Fruit fly (Drosophila melanogaster) whole organism, embryonic: ENCODE results near the gene CG31360.

Experiments
- Atf3 ChIP-seq: fragments of 200-800 bp; sonication (Bioruptor generic); optimal IDR thresholded peaks from 3 replicates; lab custom pipeline; 2016; ENCODE audit warnings: missing biosample characterization, missing genetic modification characterization
- CG10431 ChIP-seq: fragments of 200-800 bp; sonication (Bioruptor generic); optimal IDR thresholded peaks from 3 replicates; lab custom pipeline; 2018; ENCODE audit warnings: missing biosample characterization, mild to moderate bottlenecking, missing genetic modification characterization
- CG13287 ChIP-seq: fragments of 200-800 bp; sonication (Bioruptor generic); IDR thresholded peaks from 2 replicates; pipeline ENCODE4 v1.3.6; 2022; ENCODE audit warnings: missing biosample characterization, missing genetic modification characterization; ENCODE audit not compliant: partially characterized antibody
- CG14667 ChIP-seq: fragments of 200-800 bp; sonication (Bioruptor generic); IDR thresholded peaks from 2 replicates; pipeline ENCODE4 v1.3.6; 2022; ENCODE audit warnings: missing biosample characterization, missing genetic modification characterization
- CG15696 ChIP-seq: fragments of 200-800 bp; sonication (Bioruptor generic); optimal IDR thresholded peaks from 2 replicates; lab custom pipeline; 2019; ENCODE audit warnings: missing biosample characterization, mild to moderate bottlenecking, missing genetic modification characterization, moderate library complexity
- CG16863 ChIP-seq: fragments of 200-800 bp; sonication (Bioruptor generic); optimal IDR thresholded peaks from 3 replicates; lab custom pipeline; 2016; ENCODE audit warnings: missing biosample characterization, missing genetic modification characterization
- CG17612 ChIP-seq: fragments of 200-800 bp; sonication (Bioruptor generic); IDR thresholded peaks from 2 replicates; pipeline ENCODE4 v1.3.6; 2022; ENCODE audit warnings: missing biosample characterization, missing genetic modification characterization
- CG17912 ChIP-seq: fragments of 200-800 bp; sonication (Bioruptor generic); optimal IDR thresholded peaks from 2 replicates; lab custom pipeline; 2018; ENCODE audit warnings: missing biosample characterization, mild to moderate bottlenecking, missing genetic modification characterization
- CG2712 ChIP-seq: fragments of 200-800 bp; optimal IDR thresholded peaks from 3 replicates; lab custom pipeline; 2019; ENCODE audit warnings: missing biosample characterization, mild to moderate bottlenecking, missing genetic modification characterization, moderate library complexity
- CG3163 ChIP-seq: fragments of 200-800 bp; sonication (Bioruptor generic); optimal IDR thresholded peaks from 3 replicates; lab custom pipeline; 2016; ENCODE audit warnings: missing biosample characterization, missing genetic modification characterization
- CG6654 ChIP-seq: fragments of 200-800 bp; sonication (Bioruptor generic); optimal IDR thresholded peaks from 2 replicates; lab custom pipeline; 2017; ENCODE audit warnings: missing biosample characterization, mild to moderate bottlenecking, missing genetic modification characterization
- CG7839 ChIP-seq: fragments of 200-800 bp; sonication (Bioruptor generic); optimal IDR thresholded peaks from 3 replicates; lab custom pipeline; 2018; ENCODE audit warnings: missing biosample characterization, mild to moderate bottlenecking, missing genetic modification characterization, moderate library complexity
- CG8290 ChIP-seq, 3 experiments: fragments of 200-800 bp; sonication (Bioruptor generic); optimal IDR thresholded peaks; 2 replicates each; lab custom pipeline; 2016 to 2019; ENCODE audit warnings: missing biosample characterization in 3 of 3, missing genetic modification characterization in 3 of 3, mild to moderate bottlenecking in 2 of 3, moderate library complexity in 1 of 3
- CG9727 ChIP-seq: fragments of 200-800 bp; sonication (Bioruptor generic); optimal IDR thresholded peaks from 3 replicates; lab custom pipeline; 2017; ENCODE audit warnings: missing biosample characterization, mild to moderate bottlenecking, missing genetic modification characterization
- CG9817 ChIP-seq: fragments of 200-800 bp; sonication (Bioruptor generic); optimal IDR thresholded peaks from 2 replicates; lab custom pipeline; 2018; ENCODE audit warnings: missing biosample characterization, mild to moderate bottlenecking, missing genetic modification characterization, moderate library complexity
- Dad ChIP-seq: fragments of 200-800 bp; sonication (Bioruptor generic); optimal IDR thresholded peaks from 3 replicates; lab custom pipeline; 2016; ENCODE audit warnings: missing biosample characterization, missing genetic modification characterization
- Dll ChIP-seq: fragments of 200-800 bp; sonication (Bioruptor generic); IDR thresholded peaks from 4 replicates; pipeline ENCODE4 v1.3.6; 2022; ENCODE audit warnings: missing biosample characterization, missing genetic modification characterization; ENCODE audit not compliant: partially characterized antibody
- Doc2 ChIP-seq: fragments of 200-800 bp; sonication (Bioruptor generic); IDR thresholded peaks from 2 replicates; pipeline ENCODE4 v1.3.6; 2022; ENCODE audit warnings: missing biosample characterization, missing genetic modification characterization
- Dp ChIP-seq: fragments of 200-800 bp; sonication (Bioruptor generic); optimal IDR thresholded peaks from 2 replicates; lab custom pipeline; 2018; ENCODE audit warnings: missing biosample characterization, mild to moderate bottlenecking, missing genetic modification characterization, moderate library complexity
- Mrtf ChIP-seq: fragments of 200-800 bp; sonication (Bioruptor generic); IDR thresholded peaks from 3 replicates; pipeline ENCODE4 v1.3.6; 2022; ENCODE audit warnings: missing biosample characterization, missing genetic modification characterization
- Oaz ChIP-seq: fragments of 200-800 bp; sonication (Bioruptor generic); IDR thresholded peaks from 2 replicates; pipeline ENCODE4 v1.3.6; 2022; ENCODE audit warnings: missing biosample characterization, missing genetic modification characterization
- Opbp ChIP-seq: fragments of 200-800 bp; sonication (Bioruptor generic); IDR thresholded peaks from 3 replicates; pipeline ENCODE4 v1.3.6; 2022; ENCODE audit warnings: missing biosample characterization, missing genetic modification characterization; ENCODE audit not compliant: partially characterized antibody
- Rfx ChIP-seq: fragments of 200-800 bp; sonication (Bioruptor generic); IDR thresholded peaks from 2 replicates; pipeline ENCODE4 v1.3.6; 2022; ENCODE audit warnings: missing biosample characterization, missing genetic modification characterization
- Scr ChIP-seq: fragments of 200-800 bp; sonication (Bioruptor generic); IDR thresholded peaks from 2 replicates; pipeline ENCODE4 v1.3.6; 2022; ENCODE audit warnings: missing biosample characterization, missing genetic modification characterization; ENCODE audit not compliant: partially characterized antibody
- bowl ChIP-seq: fragments of 200-800 bp; sonication (Bioruptor generic); IDR thresholded peaks from 2 replicates; pipeline ENCODE4 v1.3.6; 2022; ENCODE audit warnings: missing biosample characterization, missing genetic modification characterization
- chm ChIP-seq: fragments of 200-800 bp; sonication (Bioruptor generic); IDR thresholded peaks from 2 replicates; pipeline ENCODE4 v1.3.6; 2022; ENCODE audit warnings: missing biosample characterization, missing genetic modification characterization
- corto ChIP-seq: fragments of 200-800 bp; sonication (Bioruptor generic); optimal IDR thresholded peaks from 2 replicates; lab custom pipeline; 2016; ENCODE audit warnings: missing biosample characterization, mild to moderate bottlenecking, missing genetic modification characterization, moderate library complexity
- dysf ChIP-seq: fragments of 200-800 bp; sonication (Bioruptor generic); IDR thresholded peaks from 3 replicates; pipeline ENCODE4 v1.3.6; 2022; ENCODE audit warnings: missing biosample characterization, missing genetic modification characterization
- fd64A ChIP-seq: fragments of 200-800 bp; sonication (Bioruptor generic); optimal IDR thresholded peaks from 3 replicates; lab custom pipeline; 2018; ENCODE audit warnings: missing biosample characterization, mild to moderate bottlenecking, missing genetic modification characterization
- gem ChIP-seq: fragments of 200-800 bp; sonication (Bioruptor generic); optimal IDR thresholded peaks from 2 replicates; lab custom pipeline; 2019; ENCODE audit warnings: missing biosample characterization, mild to moderate bottlenecking, missing genetic modification characterization, moderate library complexity
- hth ChIP-seq: fragments of >200 bp; optimal IDR thresholded peaks from 2 replicates; lab custom pipeline; 2017; ENCODE audit warnings: inconsistent platforms
- ind ChIP-seq: fragments of 200-800 bp; sonication (Bioruptor generic); optimal IDR thresholded peaks from 3 replicates; lab custom pipeline; 2016; ENCODE audit warnings: missing biosample characterization, missing genetic modification characterization
- knrl ChIP-seq: fragments of 200-800 bp; sonication (Bioruptor generic); IDR thresholded peaks from 3 replicates; pipeline ENCODE4 v1.3.6; 2022; ENCODE audit warnings: missing biosample characterization, missing genetic modification characterization; ENCODE audit not compliant: partially characterized antibody
- lilli ChIP-seq: fragments of 200-800 bp; sonication (Bioruptor generic); optimal IDR thresholded peaks from 3 replicates; lab custom pipeline; 2016; ENCODE audit warnings: missing biosample characterization, missing genetic modification characterization
- mam ChIP-seq: fragments of 200-800 bp; sonication (Bioruptor generic); optimal IDR thresholded peaks from 3 replicates; lab custom pipeline; 2016; ENCODE audit warnings: missing biosample characterization, missing genetic modification characterization
- mirr ChIP-seq: fragments of 200-800 bp; sonication (Bioruptor generic); optimal IDR thresholded peaks from 3 replicates; lab custom pipeline; 2018; ENCODE audit warnings: missing biosample characterization, mild to moderate bottlenecking, missing genetic modification characterization
- nerfin-1 ChIP-seq: fragments of 200-800 bp; sonication (Bioruptor generic); optimal IDR thresholded peaks from 3 replicates; lab custom pipeline; 2019; ENCODE audit warnings: missing biosample characterization, mild to moderate bottlenecking, missing genetic modification characterization, moderate library complexity
- prd ChIP-seq, 3 experiments: fragments of >200 bp in 2 of 3; fragments of 200-800 bp in 1 of 3; sonication (Bioruptor generic) in 1 of 3; optimal IDR thresholded peaks in 2 of 3; IDR thresholded peaks in 1 of 3; 2 replicates in 2 of 3; 3 replicates in 1 of 3; pipeline versions ENCODE4 v1.3.6 to Lab custom; 2017 to 2022; ENCODE audit warnings: missing biosample characterization in 1 of 3, missing genetic modification characterization in 1 of 3
- row ChIP-seq: fragments of 200-800 bp; sonication (Bioruptor generic); IDR thresholded peaks from 3 replicates; pipeline ENCODE4 v1.3.6; 2022; ENCODE audit warnings: missing biosample characterization, missing genetic modification characterization
- salm ChIP-seq: fragments of 200-800 bp; sonication (Bioruptor generic); optimal IDR thresholded peaks from 2 replicates; lab custom pipeline; 2018; ENCODE audit warnings: missing biosample characterization, mild to moderate bottlenecking, missing genetic modification characterization
- sd ChIP-seq: fragments of 200-800 bp; sonication (Bioruptor generic); optimal IDR thresholded peaks from 3 replicates; lab custom pipeline; 2018; ENCODE audit warnings: missing biosample characterization, mild to moderate bottlenecking, missing genetic modification characterization, moderate library complexity
- slbo ChIP-seq: fragments of 200-800 bp; sonication (Bioruptor generic); IDR thresholded peaks from 2 replicates; pipeline ENCODE4 v1.3.6; 2022; ENCODE audit warnings: missing biosample characterization, missing genetic modification characterization
- so ChIP-seq: fragments of 200-800 bp; sonication (Bioruptor generic); IDR thresholded peaks from 3 replicates; pipeline ENCODE4 v1.3.6; 2022; ENCODE audit warnings: missing biosample characterization, missing genetic modification characterization
- stwl ChIP-seq: fragments of 200-800 bp; sonication (Bioruptor generic); optimal IDR thresholded peaks from 3 replicates; lab custom pipeline; 2018; ENCODE audit warnings: missing biosample characterization, mild to moderate bottlenecking, missing genetic modification characterization, moderate library complexity
- vvl ChIP-seq: fragments of 200-800 bp; sonication (Bioruptor generic); IDR thresholded peaks from 2 replicates; pipeline ENCODE4 v1.3.6; 2022; ENCODE audit warnings: missing biosample characterization, missing genetic modification characterization
- zen ChIP-seq: fragments of 200-800 bp; sonication (Bioruptor generic); optimal IDR thresholded peaks from 3 replicates; lab custom pipeline; 2018; ENCODE audit warnings: missing biosample characterization, mild to moderate bottlenecking, missing genetic modification characterization, moderate library complexity

The CG31360 gene

DNA sequence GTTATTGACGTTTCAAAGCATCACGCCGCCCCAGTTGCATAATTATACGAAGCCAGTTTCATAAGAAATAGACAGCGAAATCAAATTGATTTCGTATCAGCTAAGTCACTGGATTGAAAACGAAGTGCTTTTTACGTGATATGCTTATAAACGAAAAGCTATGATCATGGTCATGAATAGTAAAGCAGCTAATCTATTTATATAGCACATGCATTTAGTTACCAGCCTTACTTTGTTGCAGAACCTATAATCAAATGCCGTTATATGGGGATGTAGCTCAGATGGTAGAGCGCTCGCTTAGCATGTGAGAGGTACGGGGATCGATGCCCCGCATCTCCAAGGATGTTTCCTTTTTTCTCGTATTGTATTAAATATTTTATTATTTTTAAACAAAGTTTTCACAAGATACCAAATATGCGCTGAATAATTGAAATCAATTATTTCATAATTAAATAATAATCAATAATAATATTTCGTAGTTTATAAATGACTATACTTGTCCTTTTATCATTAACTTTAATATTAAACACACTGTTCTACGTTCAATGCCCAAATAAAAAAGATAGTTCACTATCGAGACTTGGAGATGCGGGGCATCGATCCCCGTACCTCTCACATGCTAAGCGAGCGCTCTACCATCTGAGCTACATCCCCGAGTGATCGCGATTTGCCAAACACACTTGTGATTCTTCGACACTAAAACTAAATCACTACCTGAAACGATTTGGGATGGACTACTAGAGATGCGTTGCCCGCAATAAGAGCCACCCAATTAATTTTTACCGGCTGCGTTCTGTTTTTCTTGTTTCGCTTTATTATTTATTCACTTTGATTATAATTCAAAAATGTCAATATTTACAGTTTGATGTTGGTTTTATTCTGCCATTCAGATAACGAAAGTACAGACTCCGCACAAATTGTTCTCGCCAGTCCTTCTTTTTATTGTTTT is 38.5 kb upstream of the CG31360 start (continued):
- TF ChIP-seq vvl (GFP tag; lab: Robert Waterston, UW) (peak; percentile 73; the same call in 1 of the 2 replicates), dysf (GFP tag; lab: Robert Waterston, UW) (0 out of 3 replicates have a peak, but pooled peaks have one; percentile 23), CG17612 (GFP tag; lab: Robert Waterston, UW) (no peak), Scr (GFP tag; lab: Robert Waterston, UW) (peak; percentile 72), chm (GFP tag; lab: Robert Waterston, UW) (peak; percentile 20; the same call in 1 of the 2 replicates), salm (peak; percentile 79), CG10431 (GFP tag; lab: Kevin White, UChicago) (no peak), Mrtf (GFP tag; lab: Robert Waterston, UW) (no peak), CG17912 (GFP tag; lab: Kevin White, UChicago) (no peak), mam (GFP tag; lab: Kevin White, UChicago) (no peak), so (no peak), hth (lab: Kevin White, UChicago) (no peak), CG2712 (peak; percentile 9), Opbp (GFP tag; lab: Robert Waterston, UW) (peak; percentile 70), Atf3 (GFP tag; lab: Kevin White, UChicago) (no peak), Rfx (GFP tag; lab: Robert Waterston, UW) (peak; percentile 39; the same call in 1 of the 2 replicates), Dll (GFP tag; lab: Robert Waterston, UW) (peak; percentile 55; the same call in 2 of the 4 replicates), Dad (GFP tag; lab: Kevin White, UChicago) (no peak)
- TF ChIP-seq, all 482 proteins: peak for 65

dm6 chr3R:17647444-17647843 is 37.5 kb upstream of the CG31360 start, which contains the start of gene CG14322:
CG14322 (plus strand) TSS chr3R:17647679.
- no peak for TF ChIP-seq CG3163 (GFP tag; lab: Kevin White, UChicago)
- TF ChIP-seq mirr (GFP tag; lab: Kevin White, UChicago), result no peak
- no peak for TF ChIP-seq nerfin-1 (tag; lab: Kevin White, UChicago)
- TF ChIP-seq CG16863 (GFP tag; lab: Kevin White, UChicago), result no peak
- TF ChIP-seq prd (optimal IDR thresholded peaks at IDR 0.05; lab: Kevin White, UChicago), result no peak
- TF ChIP-seq prd (GFP tag; IDR thresholded peaks at IDR 0.05; lab: Robert Waterston, UW), result peak; percentile 49; the same call in 2 of the 3 replicates
- no peak for TF ChIP-seq Oaz (GFP tag; lab: Robert Waterston, UW)
- peak; percentile 8 for TF ChIP-seq CG15696
- peak; percentile 1 for TF ChIP-seq ind (GFP tag; lab: Kevin White, UChicago)
- no peak for TF ChIP-seq bowl
- TF ChIP-seq Dp (GFP tag; lab: Kevin White, UChicago), result peak; percentile 86
- peak; percentile 29; the same call in 1 of the 3 replicates for TF ChIP-seq knrl (GFP tag; lab: Robert Waterston, UW)
- peak; percentile 18 for TF ChIP-seq gem (tag; lab: Kevin White, UChicago)
- TF ChIP-seq CG9727, result no peak
- TF ChIP-seq stwl, result peak; percentile 77
- no peak for TF ChIP-seq Doc2 (GFP tag; lab: Robert Waterston, UW)
- no peak for TF ChIP-seq CG6654 (GFP tag; lab: Kevin White, UChicago)
- peak; percentile 56 for TF ChIP-seq CG13287 (GFP tag; lab: Robert Waterston, UW)
- no peak for TF ChIP-seq CG8290 (GFP tag; optimal IDR thresholded peaks at IDR 0.05; lab: Kevin White, UChicago)
- peak in 1 of 2 experiments; percentile 40 for TF ChIP-seq CG8290 (tag; optimal IDR thresholded peaks at IDR 0.05; lab: Kevin White, UChicago)
- TF ChIP-seq CG9817 (tag; lab: Kevin White, UChicago), result peak; percentile 14
- no peak for TF ChIP-seq CG7839 (tag; lab: Kevin White, UChicago)
- TF ChIP-seq slbo, result peak; percentile 70
- TF ChIP-seq CG14667 (GFP tag; lab: Robert Waterston, UW), result no peak
- peak; percentile 15 for TF ChIP-seq zen (tag; lab: Kevin White, UChicago)
- TF ChIP-seq corto, result no peak
- peak; percentile 76 for TF ChIP-seq row (GFP tag; lab: Robert Waterston, UW)
- no peak for TF ChIP-seq fd64A (GFP tag; lab: Kevin White, UChicago)
- peak; percentile 19 for TF ChIP-seq lilli
- TF ChIP-seq sd, result no peak
